Worm (Caenorhabditis elegans) whole organism, young adult: Measurements from ENCODE around the gene abu-12.

Experiments used
- F10E7.11 ChIP-seq: sonication (generic microtip); optimal IDR thresholded peaks from 2 replicates; lab custom pipeline; 2017; ENCODE audit warnings: mild to moderate bottlenecking, missing genetic modification characterization, moderate library complexity, missing compliant biosample characterization
- F49E8.2 ChIP-seq: sonication (generic microtip); optimal IDR thresholded peaks from 3 replicates; lab custom pipeline; 2017; ENCODE audit warnings: missing genetic modification characterization, mild to moderate bottlenecking, missing compliant biosample characterization, antibody characterized with exemption, moderate library complexity; ENCODE audit not compliant: insufficient read depth
- ama-1 ChIP-seq, 3 experiments: fragments of 150-350 bp in 1 of 3; sonication (generic microtip) in 2 of 3; optimal IDR thresholded peaks; 2 replicates each; lab custom pipeline; 2014 to 2018; ENCODE audit warnings: missing biosample characterization in 2 of 3, missing genetic modification characterization in 2 of 3, missing genetic modification reagents in 2 of 3
- aptf-3 ChIP-seq: fragments of 200-800 bp; sonication (Bioruptor generic); IDR thresholded peaks from 2 replicates; pipeline ENCODE4 v1.3.6; 2022; ENCODE audit warnings: missing genetic modification characterization, missing compliant biosample characterization
- ceh-40 ChIP-seq: fragments of 200-800 bp; sonication (Bioruptor generic); IDR thresholded peaks from 2 replicates; pipeline ENCODE4 v1.3.6; 2022; ENCODE audit warnings: missing genetic modification characterization, missing compliant biosample characterization
- lir-1 ChIP-seq: fragments of 200-800 bp; sonication (Bioruptor generic); conservative IDR thresholded peaks from 2 replicates; pipeline ENCODE4 v1.3.6; 2022; ENCODE audit warnings: missing genetic modification reagents, missing genetic modification characterization, missing compliant biosample characterization
- unc-130 ChIP-seq: sonication (generic microtip); optimal IDR thresholded peaks from 2 replicates; lab custom pipeline; 2016; ENCODE audit warnings: missing genetic modification reagents, missing genetic modification characterization, missing compliant biosample characterization
- ztf-26 ChIP-seq: sonication (generic microtip); optimal IDR thresholded peaks from 2 replicates; lab custom pipeline; 2017; ENCODE audit warnings: missing genetic modification characterization, missing compliant biosample characterization

DNA sequence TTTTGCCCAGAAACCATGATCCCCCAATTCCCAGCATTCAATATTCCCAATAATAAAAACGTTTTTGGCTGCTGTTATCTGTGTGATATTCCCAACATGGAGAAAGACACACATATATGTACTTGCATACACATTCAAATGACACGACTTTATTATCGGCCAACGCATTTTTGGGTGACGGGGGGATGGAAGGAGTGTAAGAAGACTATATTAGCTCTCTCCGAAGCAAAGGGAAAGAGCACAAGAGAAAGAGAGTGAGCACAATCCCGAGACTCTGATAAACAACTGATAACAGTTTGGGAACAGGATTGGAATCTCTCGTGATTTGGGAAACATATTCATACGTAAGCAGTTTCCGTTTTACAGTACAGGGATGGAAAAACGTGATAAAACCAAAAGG, 17.0 kb downstream of the abu-12 start:
- no peak for TF ChIP-seq aptf-3
- TF ChIP-seq lir-1 (GFP tag; lab: Robert Waterston, UW), result no peak
- no peak for TF ChIP-seq F49E8.2 (tag; lab: Kevin White, UChicago)
- TF ChIP-seq ztf-26 (tag; lab: Kevin White, UChicago), result no peak
- TF ChIP-seq unc-130 (GFP tag; lab: Kevin White, UChicago), result no peak
- TF ChIP-seq ceh-40 (GFP tag; lab: Robert Waterston, UW), result no peak
- TF ChIP-seq ama-1 (optimal IDR thresholded peaks at IDR 0.05; lab: Kevin White, UChicago), result no peak
- no peak for TF ChIP-seq ama-1 (GFP tag; optimal IDR thresholded peaks at IDR 0.05; lab: Kevin White, UChicago)
- no peak for TF ChIP-seq F10E7.11 (tag; lab: Kevin White, UChicago)
